In genomic region chr3L:6482838-6483237, dm6 we compare ENCODE assay signal across 1 fruit fly cellular context.
A peak's percentile ranks its signal among the peaks of the same experiment; 100 is the strongest.
TF ChIP-seq lines count a peak whose summit lies in the region.

No protein-coding gene starts in this region.

TF ChIP-seq in whole organism, embryonic, 481 proteins besides CTCF, POLR2A, EP300 and RAD21 (continued from another document):
- TF ChIP-seq az2 (GFP tag; optimal IDR thresholded peaks at IDR 0.05; lab: Kevin White, UChicago) (peak; percentile 20), row (GFP tag; IDR thresholded peaks at IDR 0.05; lab: Robert Waterston, UW) (peak; percentile 40; the same call in 1 of the 3 replicates), CG9609 (GFP tag; optimal IDR thresholded peaks at IDR 0.05; lab: Kevin White, UChicago) (no peak), CG10979 (tag; optimal IDR thresholded peaks at IDR 0.05; lab: Kevin White, UChicago) (peak; percentile 42), CG14441 (GFP tag; IDR thresholded peaks at IDR 0.05; lab: Robert Waterston, UW) (peak; percentile 30; the same call in 1 of the 2 replicates), CG1603 (tag; optimal IDR thresholded peaks at IDR 0.05; lab: Kevin White, UChicago) (peak; percentile 25), E2f2 (GFP tag; IDR thresholded peaks at IDR 0.05; lab: Robert Waterston, UW) (no peak), CG4424 (GFP tag; optimal IDR thresholded peaks at IDR 0.05; lab: Kevin White, UChicago) (peak; percentile 32), E2f1 (GFP tag; IDR thresholded peaks at IDR 0.05; lab: Robert Waterston, UW) (peak; percentile 36; the same call in 1 of the 2 replicates), CG8388 (GFP tag; optimal IDR thresholded peaks at IDR 0.05; lab: Kevin White, UChicago) (peak; percentile 30), ken (GFP tag; IDR thresholded peaks at IDR 0.05; lab: Robert Waterston, UW) (peak; percentile 77), CG2712 (tag; optimal IDR thresholded peaks at IDR 0.05; lab: Kevin White, UChicago) (peak; percentile 45), CG10543 (GFP tag; optimal IDR thresholded peaks at IDR 0.05; lab: Kevin White, UChicago) (no peak), scrt (GFP tag; optimal IDR thresholded peaks at IDR 0.05; lab: Kevin White, UChicago) (no peak), Rfx (GFP tag; IDR thresholded peaks at IDR 0.05; lab: Robert Waterston, UW) (no peak), wor (GFP tag; IDR thresholded peaks at IDR 0.05; lab: Robert Waterston, UW) (peak; percentile 24; the same call in 1 of the 2 replicates), CG30020 (tag; optimal IDR thresholded peaks at IDR 0.05; lab: Kevin White, UChicago) (no peak), otp (GFP tag; IDR thresholded peaks at IDR 0.05; lab: Robert Waterston, UW) (0 out of 3 replicates have a peak, but pooled peaks have one; percentile 35), ewg (GFP tag; optimal IDR thresholded peaks at IDR 0.05; lab: Kevin White, UChicago) (peak; percentile 10), org-1 (GFP tag; optimal IDR thresholded peaks at IDR 0.05; lab: Kevin White, UChicago) (no peak), prd (optimal IDR thresholded peaks at IDR 0.05; lab: Kevin White, UChicago) (no peak), prd (GFP tag; IDR thresholded peaks at IDR 0.05; lab: Robert Waterston, UW) (peak; percentile 54; the same call in 1 of the 3 replicates), ara (GFP tag; IDR thresholded peaks at IDR 0.05; lab: Robert Waterston, UW) (no peak), fd102C (GFP tag; optimal IDR thresholded peaks at IDR 0.05; lab: Kevin White, UChicago) (no peak), CoRest (tag; optimal IDR thresholded peaks at IDR 0.05; lab: Kevin White, UChicago) (peak; percentile 4), ttk (GFP tag; IDR thresholded peaks at IDR 0.05; lab: Robert Waterston, UW) (peak; percentile 64), CG6689 (GFP tag; IDR thresholded peaks at IDR 0.05; lab: Robert Waterston, UW) (0 out of 2 replicates have a peak, but pooled peaks have one; percentile 18), CG18262 (tag; optimal IDR thresholded peaks at IDR 0.05; lab: Kevin White, UChicago) (peak; percentile 40), Hey (tag; optimal IDR thresholded peaks at IDR 0.05; lab: Kevin White, UChicago) (no peak), D (optimal IDR thresholded peaks at IDR 0.05; lab: Kevin White, UChicago) (no peak), D (GFP tag; optimal IDR thresholded peaks at IDR 0.05; lab: Kevin White, UChicago) (no peak), slbo (GFP tag; IDR thresholded peaks at IDR 0.05; lab: Robert Waterston, UW) (0 out of 2 replicates have a peak, but pooled peaks have one; percentile 17), CkIIα-i1 (GFP tag; IDR thresholded peaks at IDR 0.05; lab: Robert Waterston, UW) (no peak), Nf-YB (GFP tag; optimal IDR thresholded peaks at IDR 0.05; lab: Kevin White, UChicago) (no peak), dysf (GFP tag; IDR thresholded peaks at IDR 0.05; lab: Robert Waterston, UW) (peak; percentile 26; the same call in 1 of the 3 replicates), CG13424 (tag; optimal IDR thresholded peaks at IDR 0.05; lab: Kevin White, UChicago) (peak; percentile 23), Awh (GFP tag; IDR thresholded peaks at IDR 0.05; lab: Robert Waterston, UW) (peak; percentile 71), phol (tag; optimal IDR thresholded peaks at IDR 0.05; lab: Kevin White, UChicago) (peak; percentile 49), sima (GFP tag; optimal IDR thresholded peaks at IDR 0.05; lab: Kevin White, UChicago) (no peak), CG12391 (tag; optimal IDR thresholded peaks at IDR 0.05; lab: Kevin White, UChicago) (peak; percentile 39), CG31441 (GFP tag; IDR thresholded peaks at IDR 0.05; lab: Robert Waterston, UW) (peak; percentile 53), nom (GFP tag; optimal IDR thresholded peaks at IDR 0.05; lab: Kevin White, UChicago) (peak; percentile 7), CG9727 (GFP tag; optimal IDR thresholded peaks at IDR 0.05; lab: Kevin White, UChicago) (no peak), CG17568 (GFP tag; optimal IDR thresholded peaks at IDR 0.05; lab: Kevin White, UChicago) (no peak), CG17829 (tag; optimal IDR thresholded peaks at IDR 0.05; lab: Kevin White, UChicago) (peak; percentile 35), CG7839 (tag; optimal IDR thresholded peaks at IDR 0.05; lab: Kevin White, UChicago) (peak; percentile 34)
